Worm (Caenorhabditis elegans) whole organism, L1 larva: Measurements from ENCODE around the gene F26F12.3.
A peak's percentile ranks its signal among the peaks of the same experiment; 100 is the strongest.

ENCODE experiments used
- dsc-1 ChIP-seq: sonication (generic microtip); optimal IDR thresholded peaks from 2 replicates; lab custom pipeline; 2016; ENCODE audit warnings: mild to moderate bottlenecking, missing genetic modification characterization, missing compliant biosample characterization
- egl-27 ChIP-seq, 2 experiments: fragments of 150-350 bp in 1 of 2; sonication (generic microtip); optimal IDR thresholded peaks; 3 replicates each; lab custom pipeline; 2017 to 2018; ENCODE audit warnings: missing biosample characterization in 2 of 2, missing genetic modification characterization in 2 of 2, missing genetic modification reagents in 2 of 2
- elt-3 ChIP-seq, 6 experiments: fragments of 150-350 bp in 1 of 6; sonication (generic microtip); optimal IDR thresholded peaks; 2 replicates each; lab custom pipeline; 2017 to 2018; ENCODE audit warnings: missing biosample characterization in 6 of 6, missing genetic modification characterization in 6 of 6, inconsistent platforms in 1 of 6
- fkh-10 ChIP-seq: sonication (generic microtip); optimal IDR thresholded peaks from 2 replicates; lab custom pipeline; 2017; ENCODE audit warnings: missing biosample characterization, missing genetic modification reagents, missing genetic modification characterization
- lin-13 ChIP-seq: fragments of 150-350 bp; optimal IDR thresholded peaks from 2 replicates; lab custom pipeline; 2014; ENCODE audit warnings: missing biosample characterization, missing genetic modification reagents, missing genetic modification characterization
- lin-39 ChIP-seq: fragments of 150-350 bp; optimal IDR thresholded peaks from 2 replicates; lab custom pipeline; 2014; ENCODE audit warnings: missing biosample characterization, missing genetic modification reagents, missing genetic modification characterization
- lir-3 ChIP-seq: sonication (generic microtip); optimal IDR thresholded peaks from 2 replicates; lab custom pipeline; 2016; ENCODE audit warnings: mild to moderate bottlenecking, missing genetic modification characterization, moderate library complexity, missing compliant biosample characterization; ENCODE audit not compliant: poor library complexity
- lsy-2 ChIP-seq, 2 experiments: fragments of 150-350 bp; optimal IDR thresholded peaks; 2 replicates each; lab custom pipeline; 2014; ENCODE audit warnings: missing biosample characterization in 2 of 2, missing genetic modification characterization in 2 of 2
- nhr-11 ChIP-seq: fragments of 150-350 bp; optimal IDR thresholded peaks from 2 replicates; lab custom pipeline; 2014; ENCODE audit warnings: missing biosample characterization, missing genetic modification characterization
- nhr-47 ChIP-seq: sonication (generic microtip); optimal IDR thresholded peaks from 2 replicates; lab custom pipeline; 2016; ENCODE audit warnings: mild to moderate bottlenecking, missing genetic modification characterization, moderate library complexity, missing compliant biosample characterization
- tbx-2 ChIP-seq: sonication (generic microtip); optimal IDR thresholded peaks from 2 replicates; lab custom pipeline; 2016; ENCODE audit warnings: missing genetic modification characterization, missing compliant biosample characterization
- unc-86 ChIP-seq: sonication (generic microtip); optimal IDR thresholded peaks from 2 replicates; lab custom pipeline; 2016; ENCODE audit warnings: missing genetic modification characterization, missing compliant biosample characterization
- zag-1 ChIP-seq: fragments of 150-350 bp; optimal IDR thresholded peaks from 2 replicates; lab custom pipeline; 2014; ENCODE audit warnings: missing biosample characterization, missing genetic modification characterization

- no peak for TF ChIP-seq zag-1 (tag; lab: Kevin White, UChicago)
- no peak for TF ChIP-seq lir-3 (tag; lab: Kevin White, UChicago)
- TF ChIP-seq lin-13 (GFP tag; lab: Kevin White, UChicago), result no peak
- peak; percentile 6 for TF ChIP-seq nhr-47 (tag; lab: Kevin White, UChicago)
- TF ChIP-seq nhr-11 (tag; lab: Kevin White, UChicago), result no peak
- no peak for TF ChIP-seq lin-39
- no peak for TF ChIP-seq tbx-2 (tag; lab: Kevin White, UChicago)
- no peak for TF ChIP-seq fkh-10 (GFP tag; lab: Kevin White, UChicago)
- no peak for TF ChIP-seq unc-86
- peak; percentile 67 for TF ChIP-seq dsc-1 (tag; lab: Kevin White, UChicago)
- no peak for TF ChIP-seq egl-27 (tag; optimal IDR thresholded peaks at IDR 0.05; lab: Kevin White, UChicago)
- no peak for TF ChIP-seq elt-3 (tag; optimal IDR thresholded peaks at IDR 0.05; lab: Kevin White, UChicago)
- no peak for TF ChIP-seq lsy-2 (tag; optimal IDR thresholded peaks at IDR 0.05; lab: Kevin White, UChicago)
Measured at ce11 chrV:5850671-5851070, 5.2 kb upstream of the F26F12.3 start.
